Worm (Caenorhabditis elegans) whole organism, L2 larva: ENCODE data around the gene Y57G11B.2.

Source experiments
- C34F6.9 ChIP-seq: fragments of 150-350 bp; optimal IDR thresholded peaks from 2 replicates; lab custom pipeline; 2014; ENCODE audit warnings: missing biosample characterization, missing genetic modification characterization
- F13H6.1 ChIP-seq: sonication (generic microtip); optimal IDR thresholded peaks from 2 replicates; lab custom pipeline; 2016; ENCODE audit warnings: missing genetic modification characterization, missing compliant biosample characterization
- R02D3.7 ChIP-seq: fragments of 150-350 bp; optimal IDR thresholded peaks from 2 replicates; lab custom pipeline; 2014; ENCODE audit warnings: missing biosample characterization, missing genetic modification characterization
- ZK546.5 ChIP-seq: sonication (generic microtip); optimal IDR thresholded peaks from 2 replicates; lab custom pipeline; 2017; ENCODE audit warnings: missing biosample characterization, missing genetic modification characterization
- alr-1 ChIP-seq: fragments of 150-350 bp; optimal IDR thresholded peaks from 2 replicates; lab custom pipeline; 2014; ENCODE audit warnings: missing biosample characterization, missing genetic modification characterization
- aly-2 ChIP-seq: fragments of 150-350 bp; optimal IDR thresholded peaks from 2 replicates; lab custom pipeline; 2014; ENCODE audit warnings: missing biosample characterization, missing genetic modification characterization
- ceh-16 ChIP-seq: fragments of 150-350 bp; optimal IDR thresholded peaks from 2 replicates; lab custom pipeline; 2014; ENCODE audit warnings: missing biosample characterization, missing genetic modification characterization
- ceh-82 ChIP-seq: fragments of 150-350 bp; optimal IDR thresholded peaks from 2 replicates; lab custom pipeline; 2014; ENCODE audit warnings: missing biosample characterization, missing genetic modification characterization
- crh-2 ChIP-seq: sonication (generic microtip); optimal IDR thresholded peaks from 2 replicates; lab custom pipeline; 2017; ENCODE audit warnings: missing biosample characterization, missing genetic modification characterization
- dmd-4 ChIP-seq: sonication (generic microtip); optimal IDR thresholded peaks from 2 replicates; lab custom pipeline; 2017; ENCODE audit warnings: missing biosample characterization, missing genetic modification characterization
- elt-1 ChIP-seq: fragments of 150-350 bp; optimal IDR thresholded peaks from 2 replicates; lab custom pipeline; 2014; ENCODE audit warnings: missing biosample characterization, missing genetic modification characterization
- elt-3 ChIP-seq: sonication (generic microtip); optimal IDR thresholded peaks from 2 replicates; lab custom pipeline; 2017; ENCODE audit warnings: missing biosample characterization, missing genetic modification characterization
- fos-1 ChIP-seq: fragments of 150-350 bp; optimal IDR thresholded peaks from 2 replicates; lab custom pipeline; 2014; ENCODE audit warnings: missing biosample characterization, missing genetic modification characterization
- lin-11 ChIP-seq: fragments of 150-350 bp; sonication (generic microtip); optimal IDR thresholded peaks from 2 replicates; lab custom pipeline; 2014; ENCODE audit warnings: missing biosample characterization, missing genetic modification characterization, inconsistent platforms, mixed read lengths
- lin-13 ChIP-seq: fragments of 150-350 bp; optimal IDR thresholded peaks from 2 replicates; lab custom pipeline; 2014; ENCODE audit warnings: missing biosample characterization, missing genetic modification reagents, missing genetic modification characterization
- nhr-10 ChIP-seq: sonication (generic microtip); optimal IDR thresholded peaks from 2 replicates; lab custom pipeline; 2017; ENCODE audit warnings: missing biosample characterization, missing genetic modification characterization
- nhr-11 ChIP-seq: fragments of 150-350 bp; optimal IDR thresholded peaks from 2 replicates; lab custom pipeline; 2014; ENCODE audit warnings: missing biosample characterization, missing genetic modification characterization
- nhr-12 ChIP-seq: fragments of 150-350 bp; optimal IDR thresholded peaks from 2 replicates; lab custom pipeline; 2014; ENCODE audit warnings: missing biosample characterization, missing genetic modification characterization
- nhr-129 ChIP-seq: fragments of 150-350 bp; optimal IDR thresholded peaks from 2 replicates; lab custom pipeline; 2014; ENCODE audit warnings: missing biosample characterization, missing genetic modification characterization
- nhr-21 ChIP-seq: fragments of 150-350 bp; optimal IDR thresholded peaks from 2 replicates; lab custom pipeline; 2014; ENCODE audit warnings: missing biosample characterization, missing genetic modification characterization
- nhr-25 ChIP-seq: fragments of 150-350 bp; sonication (generic microtip); optimal IDR thresholded peaks from 3 replicates; lab custom pipeline; 2014; ENCODE audit warnings: missing biosample characterization, missing genetic modification characterization
- sem-4 ChIP-seq: fragments of 150-350 bp; optimal IDR thresholded peaks from 2 replicates; lab custom pipeline; 2014; ENCODE audit warnings: missing biosample characterization, missing genetic modification reagents, missing genetic modification characterization
- skn-1 ChIP-seq: sonication (generic microtip); optimal IDR thresholded peaks from 2 replicates; lab custom pipeline; 2017; ENCODE audit warnings: missing biosample characterization, missing genetic modification characterization
- sma-3 ChIP-seq: sonication (generic microtip); optimal IDR thresholded peaks from 2 replicates; lab custom pipeline; 2016; ENCODE audit warnings: missing genetic modification reagents, missing genetic modification characterization, missing compliant biosample characterization
- sma-9 ChIP-seq, 2 experiments: fragments of 150-350 bp in 1 of 2; sonication (generic microtip) in 1 of 2; optimal IDR thresholded peaks; 2 replicates each; lab custom pipeline; 2014 to 2016; ENCODE audit warnings: missing genetic modification characterization in 2 of 2, mild to moderate bottlenecking in 1 of 2, missing biosample characterization in 1 of 2, missing compliant biosample characterization in 1 of 2, missing genetic modification reagents in 1 of 2, moderate library complexity in 1 of 2
- snpc-4 ChIP-seq: fragments of 150-350 bp; optimal IDR thresholded peaks from 2 replicates; lab custom pipeline; 2014; ENCODE audit warnings: missing biosample characterization, missing genetic modification characterization
- unc-55 ChIP-seq: fragments of 150-350 bp; sonication (generic microtip); optimal IDR thresholded peaks from 3 replicates; lab custom pipeline; 2014; ENCODE audit warnings: missing biosample characterization, missing genetic modification reagents, missing genetic modification characterization
- unc-62 ChIP-seq: fragments of 150-350 bp; optimal IDR thresholded peaks from 2 replicates; lab custom pipeline; 2014; ENCODE audit warnings: missing biosample characterization, missing genetic modification reagents, missing genetic modification characterization
- ztf-1 ChIP-seq: fragments of 200-800 bp; sonication (Bioruptor generic); conservative IDR thresholded peaks from 2 replicates; pipeline ENCODE4 v1.3.6; 2022; ENCODE audit warnings: missing genetic modification characterization, missing compliant biosample characterization
- ztf-11 ChIP-seq: sonication (generic microtip); optimal IDR thresholded peaks from 2 replicates; lab custom pipeline; 2017; ENCODE audit warnings: missing biosample characterization, missing genetic modification characterization
- ztf-4 ChIP-seq: fragments of 150-350 bp; optimal IDR thresholded peaks from 2 replicates; lab custom pipeline; 2014; ENCODE audit warnings: missing biosample characterization, missing genetic modification characterization

Y57G11B.2 gene

ce11 chrIV:14557642-14558041 lies 7.5 kb upstream of the Y57G11B.2 start:
- TF ChIP-seq ztf-4 (tag; lab: Kevin White, UChicago) = no peak
- TF ChIP-seq, all 48 proteins: peak for 0

- TF ChIP-seq ZK546.5 (tag; lab: Kevin White, UChicago) = no peak
- TF ChIP-seq fos-1 (tag; lab: Kevin White, UChicago) = peak; percentile 51
- TF ChIP-seq ztf-11 = no peak
- TF ChIP-seq, all 48 proteins: peak for 1
These were observed 5.9 kb upstream of the Y57G11B.2 start for ce11 chrIV:14559267-14559666.

ce11 chrIV:14561677-14562076 lies 3.5 kb upstream of the Y57G11B.2 start:
- TF ChIP-seq snpc-4 (tag; lab: Kevin White, UChicago) = peak; percentile 2
- no peak for TF ChIP-seq ceh-16
- no peak for TF ChIP-seq lin-13 (GFP tag; lab: Kevin White, UChicago)
- no peak for TF ChIP-seq C34F6.9
- TF ChIP-seq skn-1 (tag; lab: Kevin White, UChicago) = no peak
- no peak for TF ChIP-seq nhr-129
- no peak for TF ChIP-seq dmd-4 (tag; lab: Kevin White, UChicago)
- peak; percentile 13 for TF ChIP-seq crh-2
- TF ChIP-seq unc-55 (GFP tag; lab: Kevin White, UChicago) = no peak
- no peak for TF ChIP-seq nhr-11 (tag; lab: Kevin White, UChicago)
- no peak for TF ChIP-seq ztf-1 (GFP tag; lab: Robert Waterston, UW)

ce11 chrIV:14562649-14563268 lies 2.4 kb upstream of the Y57G11B.2 start:
- TF ChIP-seq snpc-4 (tag; lab: Kevin White, UChicago) (peak; percentile 25), lin-11 (tag; lab: Kevin White, UChicago) (no peak), unc-62 (GFP tag; lab: Kevin White, UChicago) (no peak), fos-1 (tag; lab: Kevin White, UChicago) (peak; percentile 19), F13H6.1 (tag; lab: Kevin White, UChicago) (peak; percentile 9), ztf-1 (GFP tag; lab: Robert Waterston, UW) (no peak), nhr-129 (peak; percentile 50)
- TF ChIP-seq, all 48 proteins: peak for 4

- TF ChIP-seq R02D3.7 (tag; lab: Kevin White, UChicago) = no peak
- TF ChIP-seq crh-2 = no peak
- TF ChIP-seq sma-3 (GFP tag; lab: Kevin White, UChicago) = no peak
- TF ChIP-seq unc-62 (GFP tag; lab: Kevin White, UChicago) = no peak
- no peak for TF ChIP-seq nhr-12 (tag; lab: Kevin White, UChicago)
- no peak for TF ChIP-seq aly-2 (tag; lab: Kevin White, UChicago)
- TF ChIP-seq lin-13 (GFP tag; lab: Kevin White, UChicago) = no peak
- no peak for TF ChIP-seq ztf-4 (tag; lab: Kevin White, UChicago)
- no peak for TF ChIP-seq nhr-25 (tag; lab: Kevin White, UChicago)
- TF ChIP-seq dmd-4 (tag; lab: Kevin White, UChicago) = no peak
- no peak for TF ChIP-seq nhr-21 (tag; lab: Kevin White, UChicago)
- no peak for TF ChIP-seq alr-1 (tag; lab: Kevin White, UChicago)
- no peak for TF ChIP-seq sma-9 (GFP tag; optimal IDR thresholded peaks at IDR 0.05; lab: Kevin White, UChicago)
- no peak for TF ChIP-seq sma-9 (tag; optimal IDR thresholded peaks at IDR 0.05; lab: Kevin White, UChicago)
- no peak for TF ChIP-seq ZK546.5 (tag; lab: Kevin White, UChicago)
- no peak for TF ChIP-seq elt-3
- no peak for TF ChIP-seq elt-1
- TF ChIP-seq nhr-10 = no peak
- no peak for TF ChIP-seq nhr-129
- TF ChIP-seq snpc-4 (tag; lab: Kevin White, UChicago) = no peak
These were observed 6.5 kb downstream of the Y57G11B.2 start for ce11 chrIV:14571626-14572025.

- TF ChIP-seq ceh-16 = no peak
- no peak for TF ChIP-seq sem-4
- no peak for TF ChIP-seq nhr-11 (tag; lab: Kevin White, UChicago)
- no peak for TF ChIP-seq ceh-82 (tag; lab: Kevin White, UChicago)
- no peak for TF ChIP-seq crh-2
- TF ChIP-seq ztf-11 = no peak
- no peak for TF ChIP-seq unc-55 (GFP tag; lab: Kevin White, UChicago)
- TF ChIP-seq, all 48 proteins: peak for 0
These were observed 7.4 kb downstream of the Y57G11B.2 start, which contains the start of gene glb-34 for ce11 chrIV:14572607-14573006. glb-34 (minus strand) TSS chrIV:14572707.
